Fruit fly (Drosophila melanogaster): ENCODE results near the gene CG1635.

dm6 chr3R:31541915-31542314 lies 46.6 kb upstream of the CG1635 start:
- no peak for TF ChIP-seq usp (GFP tag; optimal IDR thresholded peaks at IDR 0.05)
- no peak for TF ChIP-seq CG8478 (optimal IDR thresholded peaks at IDR 0.05)
- TF ChIP-seq psq (optimal IDR thresholded peaks at IDR 0.05), result no peak

Measured in whole organism.